Worm (Caenorhabditis elegans) whole organism, mixed stage, embryonic: ENCODE measurements around the gene rps-0.

Experiments used
- flh-1 ChIP-seq: fragments of 200-800 bp; sonication (Bioruptor generic); optimal IDR thresholded peaks from 2 replicates; lab custom pipeline; 2018; ENCODE audit warnings: mild to moderate bottlenecking, missing genetic modification characterization, moderate library complexity, missing compliant biosample characterization
- mep-1 ChIP-seq: fragments of 150-350 bp; optimal IDR thresholded peaks from 2 replicates; lab custom pipeline; 2017; ENCODE audit warnings: missing biosample characterization, missing genetic modification reagents, missing genetic modification characterization, inconsistent platforms
- nhr-28 ChIP-seq: fragments of 150-350 bp; optimal IDR thresholded peaks from 2 replicates; lab custom pipeline; 2014; ENCODE audit warnings: missing biosample characterization, missing genetic modification characterization
- snpc-4 ChIP-seq: fragments of 150-350 bp; optimal IDR thresholded peaks from 2 replicates; lab custom pipeline; 2014; ENCODE audit warnings: missing biosample characterization, missing genetic modification characterization

DNA sequence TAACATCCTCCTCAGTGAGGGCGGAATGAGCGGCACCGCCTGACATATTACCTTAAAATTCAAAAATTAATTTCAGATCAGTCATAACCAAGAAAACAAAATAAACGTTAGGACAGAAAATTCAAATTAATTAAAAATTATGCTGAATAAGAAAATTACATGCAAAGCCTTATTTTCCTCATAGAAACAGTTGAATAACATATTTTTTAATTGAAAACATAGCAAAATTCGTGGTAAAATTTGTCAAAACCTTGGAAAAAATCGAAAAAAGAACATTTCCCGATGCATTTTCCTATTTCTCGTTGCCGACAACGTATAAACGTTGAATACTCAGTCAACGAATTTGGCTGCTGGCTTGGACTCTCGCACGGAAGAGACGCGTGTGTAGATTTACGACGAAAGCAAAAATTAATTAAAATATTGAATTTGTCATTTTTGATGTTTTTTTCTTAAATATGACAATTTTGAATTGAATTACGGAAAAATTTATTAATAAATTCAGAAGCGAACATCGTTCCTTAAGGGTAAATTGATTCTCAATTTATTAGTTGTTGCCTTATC lies at the start of gene rps-0, which contains the start of gene rbg-3:
- TF ChIP-seq nhr-28 (tag; lab: Kevin White, UChicago) (no peak), flh-1 (no peak), mep-1 (tag; lab: Kevin White, UChicago) (peak; percentile 98), snpc-4 (tag; lab: Kevin White, UChicago) (no peak)
